Fruit fly (Drosophila melanogaster): ENCODE results near the gene Fas2.

- TF ChIP-seq Crg-1 (GFP tag; optimal IDR thresholded peaks at IDR 0.05): no peak
- TF ChIP-seq tj (GFP tag; optimal IDR thresholded peaks at IDR 0.05): no peak
- no peak for TF ChIP-seq cic (GFP tag; optimal IDR thresholded peaks at IDR 0.05)
- TF ChIP-seq CG5204 (GFP tag; optimal IDR thresholded peaks at IDR 0.05): no peak
- no peak for TF ChIP-seq CG12768 (GFP tag; optimal IDR thresholded peaks at IDR 0.05)
- no peak for TF ChIP-seq kay (GFP tag; ENCODE audit: borderline replicate concordance)
- TF ChIP-seq CG11617 (GFP tag; optimal IDR thresholded peaks at IDR 0.05): no peak
- no peak for TF ChIP-seq CG14711 (tag; optimal IDR thresholded peaks at IDR 0.05)
- no peak for TF ChIP-seq ovo (GFP tag; optimal IDR thresholded peaks at IDR 0.05)
- TF ChIP-seq bab1 (GFP tag; optimal IDR thresholded peaks at IDR 0.05): peak; percentile 21
- TF ChIP-seq CG1620 (GFP tag; optimal IDR thresholded peaks at IDR 0.05): no peak
These were observed 98.4 kb downstream of the Fas2 start for dm6 chrX:4107261-4108113.

All from whole organism, adult.